Worm (Caenorhabditis elegans): ENCODE results near the gene F40G12.5.
"Not testable (repeated sequence)": the region's sequence is repeated elsewhere in the genome, so short reads cannot be mapped to it uniquely, and the experiment has no call there.

Gene F40G12.5

DNA sequence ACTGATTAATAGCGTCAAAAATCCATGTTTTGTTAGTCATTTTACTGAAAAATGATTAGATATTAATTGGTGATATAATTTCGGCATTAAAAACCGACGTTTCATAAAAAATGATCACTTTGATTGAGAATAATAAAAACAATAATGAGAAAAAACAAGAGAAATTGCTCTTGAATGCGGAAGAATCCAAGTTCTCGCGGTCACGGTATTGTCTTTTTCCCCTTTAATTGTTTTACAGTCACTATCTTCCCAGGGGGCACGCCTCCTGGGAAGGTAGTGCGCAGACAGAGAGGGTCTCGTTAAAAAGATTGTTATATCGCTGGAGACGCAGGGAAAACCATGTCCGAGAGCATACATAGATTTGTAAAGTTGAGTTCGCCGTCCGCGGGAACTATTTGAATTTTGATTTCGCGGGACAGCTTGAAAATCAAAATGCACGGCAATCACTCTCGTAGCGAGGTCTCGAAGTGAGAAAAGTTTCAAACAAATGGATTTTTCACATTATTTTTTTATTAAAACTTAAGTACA is 23.1 kb upstream of the F40G12.5 start, which contains the start of gene F14D7.2:
TSS of gene F14D7.2 (minus strand) at position 51 of the 528 bp plus-strand sequence.
- no peak for TF ChIP-seq unc-62 (GFP tag; optimal IDR thresholded peaks at IDR 0.05)

DNA sequence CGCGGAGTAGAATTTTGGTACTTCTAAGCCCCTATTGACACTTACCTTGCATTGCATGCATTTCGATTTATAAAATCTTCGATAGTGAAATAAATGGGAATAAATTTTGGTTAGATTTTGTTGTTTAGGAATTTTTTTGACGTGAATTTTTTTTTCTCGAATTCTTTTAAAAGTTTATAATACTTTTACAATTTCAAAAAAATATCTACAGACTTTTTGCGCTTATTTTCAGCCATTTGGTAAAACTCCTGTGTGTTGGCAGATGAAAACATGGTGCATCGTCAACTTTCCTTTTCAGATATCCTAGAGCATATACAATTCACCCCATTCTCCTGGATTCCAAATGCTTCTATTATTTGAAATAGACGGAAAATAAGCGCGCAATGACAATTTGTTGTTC is 20.0 kb upstream of the F40G12.5 start, which contains the start of gene F14D7.18:
TSS of gene F14D7.18 (minus strand) at position 101 of the 400 bp plus-strand sequence.
- no peak for TF ChIP-seq unc-62 (GFP tag; optimal IDR thresholded peaks at IDR 0.05)

DNA sequence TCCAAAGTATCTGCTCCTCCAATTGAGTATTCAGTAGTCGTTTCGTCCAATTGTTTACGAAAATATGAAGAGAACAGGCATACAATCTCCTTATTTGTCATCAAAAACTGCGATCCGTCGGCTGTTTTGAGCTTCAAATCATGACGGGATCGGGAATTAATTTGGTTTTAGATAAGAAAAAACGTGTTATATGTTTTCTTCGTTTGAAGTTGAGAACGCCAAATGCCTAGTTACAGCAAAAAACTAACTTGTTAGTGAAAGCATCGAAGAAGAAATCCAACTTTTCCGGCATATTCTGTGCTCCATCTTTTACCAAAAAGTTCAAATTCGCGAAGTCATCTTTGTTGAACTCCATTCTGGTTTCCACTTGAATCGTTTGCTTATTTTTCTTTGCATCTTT is 18.7 kb upstream of the F40G12.5 start, which contains the start of gene F14D7.1:
TSS of gene F14D7.1 (minus strand) at position 101 of the 400 bp plus-strand sequence.
- TF ChIP-seq unc-62 (GFP tag; optimal IDR thresholded peaks at IDR 0.05): no peak

DNA sequence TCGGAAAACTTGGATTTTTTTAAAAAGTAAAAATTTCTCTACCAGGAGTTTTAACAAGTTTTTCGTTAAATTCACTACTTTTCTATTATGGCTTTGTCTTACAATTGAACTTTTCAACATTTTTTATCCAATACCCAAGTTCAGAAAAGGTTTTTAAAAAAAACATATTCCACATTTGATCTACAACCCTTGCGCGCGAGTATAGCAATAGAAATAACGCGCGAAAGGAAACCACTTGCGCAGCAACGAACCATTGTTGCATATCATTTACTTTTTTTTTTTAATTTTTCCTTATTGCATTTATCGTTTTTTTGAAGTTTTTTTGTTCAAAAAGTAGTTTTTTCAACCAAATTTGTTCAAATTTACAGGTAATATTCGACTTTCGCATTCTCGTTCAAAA is 15.2 kb upstream of the F40G12.5 start, which contains the start of gene F40G12.11:
TSS of gene F40G12.11 (plus strand) at position 369 of the 400 bp plus-strand sequence.
- no peak for TF ChIP-seq unc-62 (GFP tag; optimal IDR thresholded peaks at IDR 0.05)

DNA sequence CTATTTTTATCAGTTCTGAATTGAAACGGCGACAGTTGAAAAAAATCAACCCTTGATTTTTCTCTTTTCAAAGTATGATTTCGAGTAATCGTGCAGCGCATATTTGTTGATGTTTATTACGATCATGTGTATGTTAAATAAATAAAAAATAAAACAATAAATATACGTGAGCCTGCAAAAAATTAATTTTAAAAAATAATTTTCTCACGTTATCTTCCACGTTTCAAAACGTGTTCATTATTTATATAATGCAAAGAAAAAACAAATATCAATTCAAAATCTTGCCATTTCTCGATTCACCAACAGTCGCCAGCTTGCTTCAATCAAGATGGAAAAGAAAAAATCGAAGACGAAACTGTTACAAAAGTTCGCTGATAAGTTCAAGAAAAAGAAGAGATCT is 12.6 kb upstream of the F40G12.5 start, which contains the start of gene F40G12.10:
TSS of gene F40G12.10 (plus strand) at position 301 of the 400 bp plus-strand sequence.
- no peak for TF ChIP-seq unc-62 (GFP tag; optimal IDR thresholded peaks at IDR 0.05)

DNA sequence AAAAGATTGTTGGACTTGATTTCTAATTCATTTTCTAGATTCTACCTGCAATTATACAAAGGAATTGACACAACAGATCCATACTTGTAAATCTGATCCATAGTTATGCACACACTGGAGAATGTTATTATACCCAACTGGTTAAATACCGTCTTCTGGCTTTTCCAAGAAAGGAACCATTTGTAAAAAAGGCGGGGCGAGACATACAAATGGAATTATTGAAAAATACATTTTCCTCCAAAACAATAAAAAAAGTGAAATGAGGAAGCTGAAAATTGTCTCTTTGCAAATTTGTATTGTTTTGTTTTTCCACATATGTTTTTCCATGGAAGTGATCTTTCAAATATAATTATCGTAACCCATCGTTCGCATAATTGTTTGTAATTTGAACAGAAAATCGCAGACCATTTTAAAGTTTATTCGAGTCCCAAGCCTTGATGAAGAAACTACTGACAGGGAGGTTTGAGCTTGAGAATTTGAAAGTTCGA is 11.6 kb upstream of the F40G12.5 start, which contains the start of the genes srt-74 and F40G12.9:
TSS of gene srt-74 (minus strand) at position 101 of the 488 bp plus-strand sequence.
TSS of gene F40G12.9 (plus strand) at position 438 of the 488 bp plus-strand sequence.
- no peak for TF ChIP-seq unc-62 (GFP tag; optimal IDR thresholded peaks at IDR 0.05)

DNA sequence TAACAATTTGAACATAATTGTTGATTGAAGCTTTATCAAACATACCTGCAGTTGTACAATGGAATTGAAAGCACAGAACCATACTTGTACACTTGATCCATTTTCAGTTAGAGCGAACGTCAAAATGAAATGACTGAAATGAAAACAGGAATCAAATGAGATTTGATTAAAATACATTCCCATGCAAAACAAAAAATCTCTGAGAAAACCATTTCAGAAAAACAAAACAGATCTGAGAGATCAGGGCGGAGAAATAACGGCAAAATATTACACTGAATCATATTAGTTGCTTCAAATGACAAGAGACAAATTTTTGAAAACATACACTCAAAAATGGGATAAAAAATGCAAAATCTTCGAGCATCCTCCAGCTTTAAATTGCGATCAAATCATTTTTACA is 9.1 kb upstream of the F40G12.5 start, which contains the start of gene srt-33:
TSS of gene srt-33 (minus strand) at position 101 of the 400 bp plus-strand sequence.
- no peak for TF ChIP-seq unc-62 (GFP tag; optimal IDR thresholded peaks at IDR 0.05)

DNA sequence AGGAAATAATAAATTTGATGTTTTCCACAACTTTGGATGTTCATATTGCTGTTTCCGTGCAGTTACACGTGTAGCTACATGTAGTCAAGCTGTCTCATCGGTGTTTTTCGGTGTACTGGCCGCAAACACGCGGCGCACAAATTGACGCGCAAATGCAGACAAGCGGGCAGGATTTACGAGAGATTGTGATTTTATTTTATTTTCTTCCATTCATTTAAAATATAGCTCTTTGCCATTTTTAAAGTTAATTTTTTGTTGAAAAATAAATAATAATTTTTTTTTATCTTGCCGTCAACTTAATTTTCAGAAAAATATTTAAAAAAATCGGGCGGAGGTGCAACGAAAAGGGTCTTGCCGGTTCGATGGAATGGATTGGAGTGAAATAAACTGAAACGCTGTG is 3.6 kb upstream of the F40G12.5 start, which contains the start of gene F40G12.7:
TSS of gene F40G12.7 (plus strand) at position 301 of the 400 bp plus-strand sequence.
- TF ChIP-seq unc-62 (GFP tag; optimal IDR thresholded peaks at IDR 0.05): not testable (repeated sequence)

DNA sequence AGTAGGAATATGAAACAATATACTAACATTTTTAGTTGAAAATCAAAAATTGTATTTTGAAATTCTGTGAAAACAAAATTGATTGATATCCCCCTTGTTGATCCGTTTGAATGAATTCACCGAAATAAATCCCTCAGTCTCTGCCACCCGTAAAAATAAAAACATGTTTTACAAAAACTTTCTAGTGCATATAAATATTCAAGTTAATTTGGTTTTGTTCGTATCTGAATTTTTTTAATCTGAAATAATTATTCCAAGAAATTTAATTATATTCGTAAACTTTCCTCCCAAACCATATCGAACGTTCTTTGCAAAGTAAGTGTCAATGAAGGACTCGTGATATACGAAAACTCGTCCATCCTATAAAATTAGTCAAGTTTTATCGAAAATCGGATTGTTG is 2.4 kb upstream of the F40G12.5 start, which contains the start of gene F40G12.6:
TSS of gene F40G12.6 (minus strand) at position 101 of the 400 bp plus-strand sequence.
- no peak for TF ChIP-seq unc-62 (GFP tag; optimal IDR thresholded peaks at IDR 0.05)

DNA sequence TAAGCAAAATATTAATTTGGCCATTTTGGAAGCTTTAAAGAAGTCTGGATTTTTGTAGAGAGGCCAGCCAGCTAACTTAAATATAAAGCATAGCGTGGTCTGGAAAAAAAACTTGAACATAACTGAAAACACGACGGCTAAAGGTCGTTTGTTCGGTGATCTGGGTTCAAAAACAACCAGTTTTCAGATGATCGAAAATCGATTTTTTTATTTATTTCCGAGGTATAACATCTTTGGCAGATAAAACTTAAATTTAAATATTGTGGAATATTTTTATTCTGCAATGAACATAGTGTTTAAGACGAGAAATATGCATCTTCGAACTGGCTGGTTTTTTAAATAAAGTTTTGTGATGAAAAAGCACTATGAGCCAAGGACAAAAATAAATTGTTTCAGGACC is 2.0 kb downstream of the F40G12.5 start, which contains the start of gene F40G12.4:
TSS of gene F40G12.4 (minus strand) at position 101 of the 400 bp plus-strand sequence.
- no peak for TF ChIP-seq unc-62 (GFP tag; optimal IDR thresholded peaks at IDR 0.05)

DNA sequence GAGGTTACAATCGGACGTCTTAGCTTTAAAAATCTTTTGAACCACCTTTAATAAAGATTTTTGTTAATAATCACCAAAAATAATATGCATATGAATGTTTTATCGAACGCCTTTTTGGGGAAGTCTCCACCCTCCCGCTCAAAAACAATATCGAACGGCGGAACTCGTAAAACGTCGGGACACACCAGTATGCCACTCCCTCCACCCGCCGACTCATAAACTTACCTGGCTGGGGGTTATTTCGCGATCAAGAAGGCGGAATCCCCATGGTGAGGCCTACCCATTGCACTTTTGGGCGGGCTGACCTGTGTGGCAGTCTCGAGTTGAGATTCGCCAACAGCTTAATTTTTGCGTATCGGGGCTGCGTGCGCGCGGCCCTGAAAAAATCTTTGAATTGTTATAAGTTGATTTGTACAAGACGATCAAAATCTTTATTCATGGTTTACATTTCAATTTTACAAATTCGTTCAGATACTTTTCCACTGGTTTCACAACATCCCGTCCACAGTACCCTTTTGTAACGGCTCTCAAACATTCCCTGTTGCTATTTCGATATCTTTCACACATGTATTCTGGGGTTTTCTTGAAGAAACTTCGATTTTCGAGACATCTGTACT is 3.2 kb downstream of the F40G12.5 start:
- no peak for TF ChIP-seq unc-62 (GFP tag; optimal IDR thresholded peaks at IDR 0.05)

DNA sequence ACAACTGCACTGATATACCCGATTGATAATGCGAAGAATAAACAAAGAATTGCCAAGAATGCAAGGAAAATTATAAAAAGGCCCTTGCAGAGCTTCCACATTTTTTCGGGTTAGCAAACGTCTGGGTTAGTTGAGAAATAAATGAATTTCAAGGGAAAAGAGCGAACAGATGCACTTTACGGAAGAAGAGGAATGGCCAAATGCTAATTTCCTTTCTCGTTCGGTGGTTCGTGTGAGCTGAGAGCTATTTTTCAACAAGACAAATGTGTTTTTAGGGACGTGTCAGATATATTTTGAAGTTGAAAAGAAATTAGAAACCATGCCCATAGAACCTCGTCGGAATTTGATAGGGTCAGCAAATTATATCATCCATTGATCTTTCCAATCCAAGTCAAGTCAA is 9.8 kb downstream of the F40G12.5 start, which contains the start of gene F40G12.2:
TSS of gene F40G12.2 (minus strand) at position 101 of the 400 bp plus-strand sequence.
- no peak for TF ChIP-seq unc-62 (GFP tag; optimal IDR thresholded peaks at IDR 0.05)

DNA sequence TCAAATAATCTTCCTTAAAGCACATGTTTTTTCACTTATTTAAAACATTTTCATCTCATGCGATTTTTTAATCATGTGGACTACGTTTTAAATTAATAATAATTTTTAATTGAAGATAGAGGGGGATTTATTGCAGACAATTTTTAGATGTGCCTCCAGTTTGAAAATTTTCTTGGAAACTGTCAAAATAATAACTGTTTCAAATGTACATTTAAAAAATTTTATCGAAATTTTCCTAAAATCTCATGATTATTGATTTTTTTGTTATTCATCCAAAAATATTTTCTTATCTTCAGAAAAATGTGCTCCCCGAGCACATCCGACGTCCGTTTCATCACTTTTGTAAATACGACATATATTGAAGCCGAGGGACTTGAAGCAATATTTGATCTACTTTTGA is 13.8 kb downstream of the F40G12.5 start, which contains the start of gene sre-8:
TSS of gene sre-8 (plus strand) at position 301 of the 400 bp plus-strand sequence.
- TF ChIP-seq unc-62 (GFP tag; optimal IDR thresholded peaks at IDR 0.05): no peak

DNA sequence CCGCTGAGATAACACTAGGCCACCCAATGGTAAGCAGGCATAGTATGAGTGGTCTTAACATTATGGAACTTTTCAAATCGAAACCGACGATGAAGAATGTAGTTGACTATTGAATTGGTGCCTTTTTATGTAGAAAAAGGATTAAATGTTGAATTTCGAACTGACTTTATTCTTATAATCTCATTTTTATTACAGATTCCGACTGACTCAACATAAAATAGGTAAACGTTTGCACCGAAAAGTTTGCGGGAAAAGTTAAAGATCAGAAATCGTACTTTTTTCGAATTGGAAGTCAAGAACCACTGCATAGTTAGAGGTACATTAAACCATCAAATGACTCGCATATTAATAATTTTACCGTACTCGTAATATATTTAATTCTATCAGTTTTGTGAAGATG is 16.4 kb downstream of the F40G12.5 start, which contains the start of gene K02E11.7:
TSS of gene K02E11.7 (minus strand) at position 101 of the 400 bp plus-strand sequence.
- no peak for TF ChIP-seq unc-62 (GFP tag; optimal IDR thresholded peaks at IDR 0.05)

DNA sequence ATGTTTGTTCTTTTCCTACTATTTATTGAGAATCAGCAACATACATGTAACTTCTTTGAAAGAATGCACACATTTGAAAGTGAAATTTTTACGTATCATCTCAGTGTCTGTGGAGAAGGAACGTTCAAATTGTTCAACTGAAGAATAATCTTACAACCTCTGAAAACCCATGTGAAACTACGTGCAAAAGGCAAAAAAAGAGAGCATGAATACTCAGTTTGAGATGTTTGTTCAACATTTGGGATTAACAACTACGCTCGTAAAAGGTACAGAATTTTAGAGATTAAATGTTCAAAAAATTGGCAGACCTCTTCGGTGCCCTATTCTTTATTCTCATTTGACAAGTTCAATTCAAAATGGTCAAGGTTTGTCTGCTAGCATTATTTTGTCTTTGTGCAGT is 18.6 kb downstream of the F40G12.5 start, which contains the start of gene K02E11.5:
TSS of gene K02E11.5 (plus strand) at position 301 of the 400 bp plus-strand sequence.
- TF ChIP-seq unc-62 (GFP tag; optimal IDR thresholded peaks at IDR 0.05): no peak

DNA sequence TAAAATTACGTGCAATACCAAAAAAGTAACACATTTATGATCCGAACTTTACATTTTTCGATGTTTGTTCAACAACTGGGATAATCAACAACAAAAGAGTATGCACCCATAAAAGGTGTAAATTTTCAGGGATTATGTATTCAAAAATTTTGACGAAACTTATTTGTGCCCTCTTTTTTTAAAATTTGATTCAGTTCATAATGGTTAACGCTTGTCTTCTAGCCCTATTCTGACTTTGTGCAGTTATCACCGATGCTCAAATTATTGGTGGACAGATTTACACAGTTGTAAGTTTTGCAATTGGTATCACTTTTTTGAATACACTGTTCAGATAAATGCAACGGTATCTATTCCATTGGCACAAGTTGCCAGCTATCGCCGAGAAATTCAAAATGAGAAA is 22.0 kb downstream of the F40G12.5 start, which contains the start of gene K02E11.6:
TSS of gene K02E11.6 (plus strand) at position 149 of the 400 bp plus-strand sequence.
- TF ChIP-seq unc-62 (GFP tag; optimal IDR thresholded peaks at IDR 0.05): no peak
